Fruit fly (Drosophila melanogaster) whole organism, prepupa: ENCODE measurements around the gene MCTS1.

Experiments
- Blimp-1 ChIP-seq: fragments of 200-800 bp; sonication (Bioruptor generic); optimal IDR thresholded peaks from 3 replicates; lab custom pipeline; 2017; ENCODE audit warnings: missing biosample characterization, missing genetic modification characterization, mild to moderate bottlenecking, moderate library complexity, missing genetic modification reagents
- CG10669 ChIP-seq: fragments of 200-800 bp; sonication (Bioruptor generic); optimal IDR thresholded peaks from 3 replicates; lab custom pipeline; 2018; ENCODE audit warnings: missing biosample characterization, mild to moderate bottlenecking, missing genetic modification characterization, moderate library complexity
- CG11294 ChIP-seq: fragments of 200-800 bp; sonication (Bioruptor generic); IDR thresholded peaks from 2 replicates; pipeline ENCODE4 v1.3.6; 2022; ENCODE audit warnings: missing biosample characterization, missing genetic modification characterization
- CG11762 ChIP-seq: fragments of 200-800 bp; sonication (Bioruptor generic); optimal IDR thresholded peaks from 3 replicates; lab custom pipeline; 2016; ENCODE audit warnings: missing biosample characterization, missing genetic modification characterization; ENCODE audit not compliant: insufficient read depth
- CG11902 ChIP-seq: fragments of 200-800 bp; sonication (Bioruptor generic); optimal IDR thresholded peaks from 3 replicates; lab custom pipeline; 2016; ENCODE audit warnings: missing biosample characterization, missing genetic modification characterization
- CG15336 ChIP-seq: fragments of 200-800 bp; sonication (Bioruptor generic); IDR thresholded peaks from 2 replicates; pipeline ENCODE4 v1.3.6; 2022; ENCODE audit warnings: missing biosample characterization, missing genetic modification characterization
- CG1621 ChIP-seq: fragments of 200-800 bp; sonication (Bioruptor generic); optimal IDR thresholded peaks from 3 replicates; lab custom pipeline; 2018; ENCODE audit warnings: missing biosample characterization, mild to moderate bottlenecking, missing genetic modification characterization
- CG16779 ChIP-seq: fragments of 200-800 bp; sonication (Bioruptor generic); optimal IDR thresholded peaks from 3 replicates; lab custom pipeline; 2017; ENCODE audit warnings: missing biosample characterization, mild to moderate bottlenecking, missing genetic modification characterization
- CG3032 ChIP-seq: fragments of 200-800 bp; optimal IDR thresholded peaks from 2 replicates; lab custom pipeline; 2019; ENCODE audit warnings: missing biosample characterization, mild to moderate bottlenecking, missing genetic modification characterization, moderate library complexity
- CG31627 ChIP-seq: fragments of 200-800 bp; sonication (Bioruptor generic); optimal IDR thresholded peaks from 3 replicates; lab custom pipeline; 2016; ENCODE audit warnings: missing biosample characterization, missing genetic modification characterization
- CG6163 ChIP-seq: fragments of 200-800 bp; sonication (Bioruptor generic); IDR thresholded peaks from 3 replicates; pipeline ENCODE4 v1.3.6; 2022; ENCODE audit warnings: missing biosample characterization, missing genetic modification characterization
- CG6276 ChIP-seq: fragments of 200-800 bp; sonication (Bioruptor generic); optimal IDR thresholded peaks from 2 replicates; lab custom pipeline; 2017; ENCODE audit warnings: missing biosample characterization, mild to moderate bottlenecking, missing genetic modification characterization
- CG6792 ChIP-seq: fragments of 200-800 bp; sonication (Bioruptor generic); optimal IDR thresholded peaks from 3 replicates; lab custom pipeline; 2016; ENCODE audit warnings: missing biosample characterization, missing genetic modification characterization
- CG6808 ChIP-seq: fragments of 200-800 bp; sonication (Bioruptor generic); optimal IDR thresholded peaks from 3 replicates; lab custom pipeline; 2017; ENCODE audit warnings: missing biosample characterization, missing genetic modification characterization, mild to moderate bottlenecking, moderate library complexity, missing genetic modification reagents
- CG6854 ChIP-seq: fragments of 200-800 bp; sonication (Bioruptor generic); optimal IDR thresholded peaks from 2 replicates; lab custom pipeline; 2017; ENCODE audit warnings: missing biosample characterization, mild to moderate bottlenecking, missing genetic modification characterization
- CG7368 ChIP-seq: fragments of 200-800 bp; sonication (Bioruptor generic); optimal IDR thresholded peaks from 3 replicates; lab custom pipeline; 2016; ENCODE audit warnings: missing biosample characterization, missing genetic modification characterization
- CG8119 ChIP-seq: fragments of 200-800 bp; sonication (Bioruptor generic); IDR thresholded peaks from 3 replicates; pipeline ENCODE4 v1.3.6; 2022; ENCODE audit warnings: missing biosample characterization, missing genetic modification characterization
- CG8319 ChIP-seq: fragments of 200-800 bp; sonication (Bioruptor generic); optimal IDR thresholded peaks from 3 replicates; lab custom pipeline; 2016; ENCODE audit warnings: missing biosample characterization, missing genetic modification characterization
- CG8632 ChIP-seq: fragments of 200-800 bp; sonication (Bioruptor generic); optimal IDR thresholded peaks from 3 replicates; lab custom pipeline; 2016; ENCODE audit warnings: missing biosample characterization, missing genetic modification characterization
- Eip75B ChIP-seq: fragments of 200-800 bp; sonication (Bioruptor generic); optimal IDR thresholded peaks from 3 replicates; lab custom pipeline; 2016; ENCODE audit warnings: missing biosample characterization, missing genetic modification characterization
- Eip78C ChIP-seq: fragments of 200-800 bp; sonication (Bioruptor generic); peaks from one replicate; lab custom pipeline; 2016; ENCODE audit warnings: missing biosample characterization, missing genetic modification characterization
- Eip93F ChIP-seq: fragments of 200-800 bp; sonication (Bioruptor generic); optimal IDR thresholded peaks from 2 replicates; lab custom pipeline; 2016; ENCODE audit warnings: missing biosample characterization, mild to moderate bottlenecking, missing genetic modification characterization
- Ets21C ChIP-seq: fragments of 200-800 bp; sonication (Bioruptor generic); optimal IDR thresholded peaks from 3 replicates; lab custom pipeline; 2016; ENCODE audit warnings: missing biosample characterization, missing genetic modification characterization
- Ets96B ChIP-seq: fragments of 200-800 bp; optimal IDR thresholded peaks from 2 replicates; lab custom pipeline; 2019; ENCODE audit warnings: missing biosample characterization, mild to moderate bottlenecking, missing genetic modification characterization, moderate library complexity
- Gug ChIP-seq: fragments of 200-800 bp; sonication (Bioruptor generic); IDR thresholded peaks from 2 replicates; pipeline ENCODE4 v1.3.6; 2022; ENCODE audit warnings: missing biosample characterization, missing genetic modification characterization
- Hr38 ChIP-seq: sonication (Bioruptor generic); optimal IDR thresholded peaks from 2 replicates; lab custom pipeline; 2016; ENCODE audit warnings: missing biosample characterization, missing genetic modification characterization
- OdsH ChIP-seq: fragments of 200-800 bp; sonication (Bioruptor generic); optimal IDR thresholded peaks from 3 replicates; lab custom pipeline; 2016; ENCODE audit warnings: missing biosample characterization, missing genetic modification characterization
- Smox ChIP-seq: fragments of 200-800 bp; sonication (Bioruptor generic); optimal IDR thresholded peaks from 3 replicates; lab custom pipeline; 2016; ENCODE audit warnings: missing biosample characterization, missing genetic modification characterization
- Sox102F ChIP-seq: fragments of 200-800 bp; sonication (Bioruptor generic); optimal IDR thresholded peaks from 2 replicates; lab custom pipeline; 2016; ENCODE audit warnings: missing biosample characterization, mild to moderate bottlenecking, missing genetic modification characterization
- Sox14 ChIP-seq: fragments of 200-800 bp; sonication (Bioruptor generic); optimal IDR thresholded peaks from 3 replicates; lab custom pipeline; 2016; ENCODE audit warnings: missing biosample characterization, missing genetic modification characterization
- Sox15 ChIP-seq: fragments of 200-800 bp; sonication (Bioruptor generic); optimal IDR thresholded peaks from 3 replicates; lab custom pipeline; 2016; ENCODE audit warnings: missing biosample characterization, missing genetic modification characterization
- achi ChIP-seq: fragments of 200-800 bp; sonication (Bioruptor generic); optimal IDR thresholded peaks from 3 replicates; lab custom pipeline; 2016; ENCODE audit warnings: missing biosample characterization, missing genetic modification characterization
- cyc ChIP-seq: fragments of 200-800 bp; sonication (Bioruptor generic); optimal IDR thresholded peaks from 3 replicates; lab custom pipeline; 2016; ENCODE audit warnings: missing biosample characterization, missing genetic modification characterization
- dac ChIP-seq: fragments of 200-800 bp; sonication (Bioruptor generic); optimal IDR thresholded peaks from 2 replicates; lab custom pipeline; 2017; ENCODE audit warnings: missing biosample characterization, mild to moderate bottlenecking, missing genetic modification characterization
- esn ChIP-seq: fragments of 200-800 bp; sonication (Bioruptor generic); optimal IDR thresholded peaks from 2 replicates; lab custom pipeline; 2016; ENCODE audit warnings: missing biosample characterization, mild to moderate bottlenecking, missing genetic modification characterization, moderate library complexity
- fkh ChIP-seq: fragments of 200-800 bp; sonication (Bioruptor generic); optimal IDR thresholded peaks from 3 replicates; lab custom pipeline; 2017; ENCODE audit warnings: missing biosample characterization, mild to moderate bottlenecking, missing genetic modification characterization, moderate library complexity
- lz ChIP-seq: fragments of 200-800 bp; sonication (Bioruptor generic); optimal IDR thresholded peaks from 3 replicates; lab custom pipeline; 2016; ENCODE audit warnings: missing biosample characterization, missing genetic modification characterization
- net ChIP-seq: fragments of 200-800 bp; sonication (Bioruptor generic); optimal IDR thresholded peaks from 3 replicates; lab custom pipeline; 2016; ENCODE audit warnings: missing biosample characterization, missing genetic modification characterization
- salr ChIP-seq, 2 experiments: fragments of 200-800 bp; sonication (Bioruptor generic); optimal IDR thresholded peaks; 3 replicates each; lab custom pipeline; 2016 to 2018; ENCODE audit warnings: missing biosample characterization in 2 of 2, missing genetic modification characterization in 2 of 2, mild to moderate bottlenecking in 1 of 2
- spab ChIP-seq: fragments of 200-800 bp; sonication (Bioruptor generic); optimal IDR thresholded peaks from 2 replicates; lab custom pipeline; 2017; ENCODE audit warnings: missing biosample characterization, mild to moderate bottlenecking, missing genetic modification characterization, missing genetic modification reagents
- ss ChIP-seq, 2 experiments: fragments of 200-800 bp; sonication (Bioruptor generic); optimal IDR thresholded peaks; 2 replicates in 1 of 2; 3 replicates in 1 of 2; lab custom pipeline; 2017 to 2018; ENCODE audit warnings: mild to moderate bottlenecking in 2 of 2, missing biosample characterization in 2 of 2, missing genetic modification characterization in 2 of 2, moderate library complexity in 1 of 2
- svp ChIP-seq: fragments of 200-800 bp; sonication (Bioruptor generic); peaks from one replicate; lab custom pipeline; 2016; ENCODE audit warnings: missing biosample characterization, missing genetic modification characterization
- topi ChIP-seq: fragments of 200-800 bp; sonication (Bioruptor generic); optimal IDR thresholded peaks from 3 replicates; lab custom pipeline; 2016; ENCODE audit warnings: missing biosample characterization, missing genetic modification characterization
- vri ChIP-seq: fragments of 200-800 bp; sonication (Bioruptor generic); optimal IDR thresholded peaks from 3 replicates; lab custom pipeline; 2016; ENCODE audit warnings: missing biosample characterization, mild to moderate bottlenecking, missing genetic modification characterization

Gene MCTS1

DNA sequence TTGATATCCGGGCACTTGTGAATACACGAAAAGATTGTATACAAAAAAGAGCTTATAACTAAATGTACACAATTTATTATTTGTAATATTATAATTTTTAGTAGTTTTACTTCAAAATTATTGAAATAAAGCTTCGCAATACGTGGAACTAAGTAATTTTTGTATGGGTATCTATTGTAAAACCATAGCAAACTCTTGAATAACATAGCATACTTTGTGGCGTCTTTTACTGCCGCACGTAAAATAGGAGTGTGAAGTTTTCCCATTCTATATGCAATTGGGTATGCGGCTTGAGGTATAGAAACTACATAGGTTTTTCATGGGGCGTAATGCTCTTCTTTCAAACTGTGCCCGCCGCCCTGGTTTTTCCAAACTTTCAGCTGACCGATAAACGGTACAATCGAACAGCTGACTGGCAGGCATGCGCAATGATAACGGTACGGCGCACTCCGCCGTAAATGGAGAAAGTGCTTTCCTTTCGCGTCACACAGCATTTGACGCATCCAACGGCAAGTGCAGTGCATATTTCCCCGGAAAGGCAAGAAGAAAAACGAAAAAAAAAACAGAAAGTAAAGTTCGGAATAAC lies 1.8 kb downstream of the MCTS1 start, which contains the start of gene CG5937:
TSS of gene CG5937 (plus strand) at position 575 of the 586 bp plus-strand sequence.
- TF ChIP-seq cyc (GFP tag; lab: Kevin White, UChicago) (no peak), svp (GFP tag; lab: Kevin White, UChicago) (peak; percentile 31), dac (no peak), vri (no peak), Smox (no peak), Sox102F (GFP tag; lab: Kevin White, UChicago) (no peak), lz (GFP tag; lab: Kevin White, UChicago) (no peak), CG31627 (GFP tag; lab: Kevin White, UChicago) (no peak), CG6792 (no peak), esn (GFP tag; lab: Kevin White, UChicago) (no peak), CG10669 (no peak), CG11294 (GFP tag; lab: Robert Waterston, UW) (no peak), achi (GFP tag; lab: Kevin White, UChicago) (no peak), topi (no peak), CG8119 (GFP tag; lab: Robert Waterston, UW) (no peak), salr (GFP tag; optimal IDR thresholded peaks at IDR 0.05; lab: Kevin White, UChicago) (no peak), fkh (no peak), spab (GFP tag; lab: Kevin White, UChicago) (no peak), Sox14 (GFP tag; lab: Kevin White, UChicago) (no peak), Hr38 (GFP tag; lab: Kevin White, UChicago) (no peak), Ets96B (no peak), CG6163 (no peak), Eip78C (GFP tag; lab: Kevin White, UChicago) (peak; percentile 64), ss (GFP tag; optimal IDR thresholded peaks at IDR 0.05; lab: Kevin White, UChicago) (no peak), CG6808 (GFP tag; lab: Kevin White, UChicago) (peak; percentile 8), CG3032 (tag; lab: Kevin White, UChicago) (peak; percentile 5), OdsH (GFP tag; lab: Kevin White, UChicago) (no peak), Ets21C (GFP tag; lab: Kevin White, UChicago) (no peak), CG8632 (GFP tag; lab: Kevin White, UChicago) (no peak), CG8319 (GFP tag; lab: Kevin White, UChicago) (no peak), Eip93F (GFP tag; lab: Kevin White, UChicago) (no peak), CG6276 (GFP tag; lab: Kevin White, UChicago) (no peak), Sox15 (GFP tag; lab: Kevin White, UChicago) (no peak), CG11762 (GFP tag; lab: Kevin White, UChicago) (no peak)

- no peak for TF ChIP-seq vri
- peak; percentile 43 for TF ChIP-seq svp (GFP tag; lab: Kevin White, UChicago)
- no peak for TF ChIP-seq achi (GFP tag; lab: Kevin White, UChicago)
- TF ChIP-seq Eip75B (GFP tag; lab: Kevin White, UChicago), result no peak
- no peak for TF ChIP-seq CG11902
- TF ChIP-seq CG11762 (GFP tag; lab: Kevin White, UChicago), result no peak
- TF ChIP-seq CG16779 (tag; lab: Kevin White, UChicago), result no peak
- TF ChIP-seq Gug, result no peak
- no peak for TF ChIP-seq CG1621 (tag; lab: Kevin White, UChicago)
- no peak for TF ChIP-seq CG8632 (GFP tag; lab: Kevin White, UChicago)
- TF ChIP-seq CG6163, result no peak
- no peak for TF ChIP-seq Ets96B
- TF ChIP-seq Eip78C (GFP tag; lab: Kevin White, UChicago), result peak; percentile 68
- no peak for TF ChIP-seq Blimp-1 (GFP tag; lab: Kevin White, UChicago)
- peak; percentile 13 for TF ChIP-seq Sox102F (GFP tag; lab: Kevin White, UChicago)
- no peak for TF ChIP-seq CG8319 (GFP tag; lab: Kevin White, UChicago)
- no peak for TF ChIP-seq dac
- TF ChIP-seq CG15336 (GFP tag; lab: Robert Waterston, UW), result no peak
- TF ChIP-seq Smox, result peak; percentile 29
- no peak for TF ChIP-seq CG11294 (GFP tag; lab: Robert Waterston, UW)
- TF ChIP-seq CG3032 (tag; lab: Kevin White, UChicago), result no peak
- no peak for TF ChIP-seq net
- peak; percentile 16 for TF ChIP-seq esn (GFP tag; lab: Kevin White, UChicago)
- TF ChIP-seq CG6854 (GFP tag; lab: Kevin White, UChicago), result no peak
- no peak for TF ChIP-seq CG7368
Observed at dm6 chrX:6050282-6050934, 12.7 kb downstream of the MCTS1 start, which contains the start of gene CG5921. Gene CG5921, plus strand, starts transcription at chrX:6050828.
